Worm (Caenorhabditis elegans) whole organism, L3 larva: Measurements from ENCODE around the gene got-1.2.

ENCODE experiments used
- R02D3.7 ChIP-seq: fragments of 150-350 bp; optimal IDR thresholded peaks from 2 replicates; lab custom pipeline; 2014; ENCODE audit warnings: missing biosample characterization, missing genetic modification characterization
- aly-2 ChIP-seq: fragments of 150-350 bp; optimal IDR thresholded peaks from 2 replicates; lab custom pipeline; 2014; ENCODE audit warnings: missing biosample characterization, missing genetic modification characterization
- ceh-16 ChIP-seq: sonication (generic microtip); optimal IDR thresholded peaks from 2 replicates; lab custom pipeline; 2017; ENCODE audit warnings: missing biosample characterization, missing genetic modification characterization
- daf-12 ChIP-seq: fragments of 150-350 bp; optimal IDR thresholded peaks from 2 replicates; lab custom pipeline; 2014; ENCODE audit warnings: missing biosample characterization, missing genetic modification reagents, missing genetic modification characterization
- egl-27 ChIP-seq: sonication (generic microtip); optimal IDR thresholded peaks from 4 replicates; lab custom pipeline; 2017; ENCODE audit warnings: missing biosample characterization, missing genetic modification reagents, missing genetic modification characterization
- fkh-10 ChIP-seq: sonication (generic microtip); optimal IDR thresholded peaks from 2 replicates; lab custom pipeline; 2017; ENCODE audit warnings: missing biosample characterization, missing genetic modification reagents, missing genetic modification characterization
- fos-1 ChIP-seq: fragments of 150-350 bp; optimal IDR thresholded peaks from 2 replicates; lab custom pipeline; 2014; ENCODE audit warnings: missing biosample characterization, missing genetic modification characterization
- lsy-12 ChIP-seq: sonication (generic microtip); optimal IDR thresholded peaks from 2 replicates; lab custom pipeline; 2016; ENCODE audit warnings: mild to moderate bottlenecking, missing genetic modification characterization, missing compliant biosample characterization
- mdl-1 ChIP-seq: fragments of 150-350 bp; optimal IDR thresholded peaks from 2 replicates; lab custom pipeline; 2014; ENCODE audit warnings: missing biosample characterization, missing genetic modification characterization
- nhr-237 ChIP-seq: fragments of 150-350 bp; optimal IDR thresholded peaks from 2 replicates; lab custom pipeline; 2014; ENCODE audit warnings: missing biosample characterization, missing genetic modification characterization
- skn-1 ChIP-seq: fragments of 150-350 bp; optimal IDR thresholded peaks from 2 replicates; lab custom pipeline; 2014; ENCODE audit warnings: missing biosample characterization, missing genetic modification characterization
- ztf-11 ChIP-seq: fragments of 150-350 bp; optimal IDR thresholded peaks from 2 replicates; lab custom pipeline; 2014; ENCODE audit warnings: missing biosample characterization, missing genetic modification characterization

ce11 chrX:16809689-16810088 lies 16.8 kb upstream of the got-1.2 start:
- TF ChIP-seq R02D3.7 (tag; lab: Kevin White, UChicago) (no peak), nhr-237 (no peak), fos-1 (tag; lab: Kevin White, UChicago) (no peak), mdl-1 (no peak), daf-12 (tag; lab: Kevin White, UChicago) (no peak), lsy-12 (no peak), ceh-16 (no peak), egl-27 (no peak), fkh-10 (GFP tag; lab: Kevin White, UChicago) (no peak), skn-1 (tag; lab: Kevin White, UChicago) (no peak), aly-2 (no peak), ztf-11 (tag; lab: Kevin White, UChicago) (no peak)
